6 fruit fly cellular contexts compared by ENCODE assay signal in genomic region chr2L:6324386-6324744, dm6.
A peak's percentile ranks its signal among the peaks of the same experiment; 100 is the strongest.
TF ChIP-seq lines count a peak whose summit lies in the region.

No protein-coding gene starts in this region.

- TF ChIP-seq CTCF in whole organism, embryonic (GFP tag; optimal IDR thresholded peaks at IDR 0.05; lab: Kevin White, UChicago) = no peak

TF ChIP-seq in whole organism, 6 proteins besides CTCF, POLR2A, EP300 and RAD21:
- TF ChIP-seq pan (optimal IDR thresholded peaks at IDR 0.05; lab: Kevin White, UChicago) = no peak
- TF ChIP-seq CG8478 (optimal IDR thresholded peaks at IDR 0.05; lab: Kevin White, UChicago) = peak; percentile 56
- TF ChIP-seq Dll (optimal IDR thresholded peaks at IDR 0.05; lab: Kevin White, UChicago) = peak; percentile 44

TF ChIP-seq in whole organism, adult, 20 proteins besides CTCF, POLR2A, EP300 and RAD21 (continues in another document):
- peak; percentile 95 for TF ChIP-seq CG12768 (GFP tag; optimal IDR thresholded peaks at IDR 0.05; lab: Kevin White, UChicago)
- TF ChIP-seq cic (GFP tag; optimal IDR thresholded peaks at IDR 0.05; lab: Kevin White, UChicago) = peak; percentile 93
- TF ChIP-seq CG33017 (tag; optimal IDR thresholded peaks at IDR 0.05; lab: Kevin White, UChicago) = peak; percentile 87
- peak; percentile 37 for TF ChIP-seq bab1 (GFP tag; optimal IDR thresholded peaks at IDR 0.05; lab: Kevin White, UChicago)
- peak; percentile 64 for TF ChIP-seq CG5204 (GFP tag; optimal IDR thresholded peaks at IDR 0.05; lab: Kevin White, UChicago)
- peak; percentile 70 for TF ChIP-seq toe (GFP tag; optimal IDR thresholded peaks at IDR 0.05; lab: Kevin White, UChicago)
- no peak for TF ChIP-seq cnc (optimal IDR thresholded peaks at IDR 0.05; lab: Kevin White, UChicago)
- peak; percentile 84 for TF ChIP-seq CG11617 (GFP tag; optimal IDR thresholded peaks at IDR 0.05; lab: Kevin White, UChicago)
- TF ChIP-seq kay (GFP tag; lab: Kevin White, UChicago; ENCODE audit: borderline replicate concordance) = peak; percentile 99
- peak; percentile 86 for TF ChIP-seq CG7045 (GFP tag; optimal IDR thresholded peaks at IDR 0.05; lab: Kevin White, UChicago)
- TF ChIP-seq Crg-1 (GFP tag; optimal IDR thresholded peaks at IDR 0.05; lab: Kevin White, UChicago) = peak; percentile 28
- peak; percentile 62 for TF ChIP-seq Mnt (GFP tag; optimal IDR thresholded peaks at IDR 0.05; lab: Kevin White, UChicago)
- peak; percentile 46 for TF ChIP-seq CG7101 (tag; optimal IDR thresholded peaks at IDR 0.05; lab: Kevin White, UChicago)
- TF ChIP-seq Hr96 (GFP tag; optimal IDR thresholded peaks at IDR 0.05; lab: Kevin White, UChicago) = peak; percentile 58
- peak; percentile 81 for TF ChIP-seq Clk (GFP tag; optimal IDR thresholded peaks at IDR 0.05; lab: Kevin White, UChicago)
- no peak for TF ChIP-seq CG1620 (GFP tag; optimal IDR thresholded peaks at IDR 0.05; lab: Kevin White, UChicago)
- TF ChIP-seq tj (GFP tag; optimal IDR thresholded peaks at IDR 0.05; lab: Kevin White, UChicago) = peak; percentile 65

TF ChIP-seq in whole organism, embryonic, 481 proteins besides CTCF, POLR2A, EP300 and RAD21 (continues in another document):
- TF ChIP-seq nom (GFP tag; optimal IDR thresholded peaks at IDR 0.05; lab: Kevin White, UChicago) (peak; percentile 88), sr (GFP tag; IDR thresholded peaks at IDR 0.05; lab: Robert Waterston, UW) (peak; percentile 98), bsh (GFP tag; optimal IDR thresholded peaks at IDR 0.05; lab: Kevin White, UChicago) (peak in 1 of 2 experiments; percentile 71), CG14050 (GFP tag; IDR thresholded peaks at IDR 0.05; lab: Robert Waterston, UW) (no peak), corto (GFP tag; optimal IDR thresholded peaks at IDR 0.05; lab: Kevin White, UChicago) (peak; percentile 75), vvl (GFP tag; IDR thresholded peaks at IDR 0.05; lab: Robert Waterston, UW) (peak; percentile 57), Rfx (GFP tag; IDR thresholded peaks at IDR 0.05; lab: Robert Waterston, UW) (peak; percentile 34; the same call in 1 of the 2 replicates), hbn (GFP tag; IDR thresholded peaks at IDR 0.05; lab: Robert Waterston, UW; ENCODE audit: partially characterized antibody) (peak; percentile 38; the same call in 1 of the 2 replicates), Drgx (GFP tag; IDR thresholded peaks at IDR 0.05; lab: Robert Waterston, UW) (peak; percentile 94), Trl (optimal IDR thresholded peaks at IDR 0.05; lab: Kevin White, UChicago) (peak; percentile 66 to 83), Trl (GFP tag; optimal IDR thresholded peaks at IDR 0.05; lab: Kevin White, UChicago) (no peak), CG14014 (GFP tag; IDR thresholded peaks at IDR 0.05; lab: Robert Waterston, UW) (peak; percentile 6; the same call in 1 of the 2 replicates), CG12942 (GFP tag; optimal IDR thresholded peaks at IDR 0.05; lab: Kevin White, UChicago) (no peak), kay (GFP tag; optimal IDR thresholded peaks at IDR 0.05; lab: Kevin White, UChicago) (no peak), NC2β (GFP tag; optimal IDR thresholded peaks at IDR 0.05; lab: Kevin White, UChicago) (no peak), lbe (GFP tag; optimal IDR thresholded peaks at IDR 0.05; lab: Kevin White, UChicago) (peak; percentile 58), CG11695 (GFP tag; IDR thresholded peaks at IDR 0.05; lab: Robert Waterston, UW) (peak; percentile 15; the same call in 1 of the 3 replicates)

TF ChIP-seq in whole organism, prepupa, 60 proteins besides CTCF, POLR2A, EP300 and RAD21 (continues in another document):
- peak; percentile 71 for TF ChIP-seq CG32006 (GFP tag; optimal IDR thresholded peaks at IDR 0.05; lab: Kevin White, UChicago)
- TF ChIP-seq ss (GFP tag; optimal IDR thresholded peaks at IDR 0.05; lab: Kevin White, UChicago) = peak; percentile 87 to 91
- TF ChIP-seq CG6792 (GFP tag; optimal IDR thresholded peaks at IDR 0.05; lab: Kevin White, UChicago) = no peak
- TF ChIP-seq Met (GFP tag; optimal IDR thresholded peaks at IDR 0.05; lab: Kevin White, UChicago) = no peak
- no peak for TF ChIP-seq cyc (GFP tag; optimal IDR thresholded peaks at IDR 0.05; lab: Kevin White, UChicago)
- TF ChIP-seq Hr4 (GFP tag; optimal IDR thresholded peaks at IDR 0.05; lab: Kevin White, UChicago) = peak; percentile 35
- TF ChIP-seq Hr39 (GFP tag; optimal IDR thresholded peaks at IDR 0.05; lab: Kevin White, UChicago) = no peak
- TF ChIP-seq lz (GFP tag; optimal IDR thresholded peaks at IDR 0.05; lab: Kevin White, UChicago) = no peak
- peak; percentile 22 for TF ChIP-seq fd59A (GFP tag; optimal IDR thresholded peaks at IDR 0.05; lab: Kevin White, UChicago)
- peak; percentile 42 for TF ChIP-seq esn (GFP tag; optimal IDR thresholded peaks at IDR 0.05; lab: Kevin White, UChicago)
- no peak for TF ChIP-seq Sox102F (GFP tag; optimal IDR thresholded peaks at IDR 0.05; lab: Kevin White, UChicago)
- TF ChIP-seq CG6854 (GFP tag; optimal IDR thresholded peaks at IDR 0.05; lab: Kevin White, UChicago) = peak; percentile 62
- peak; percentile 82 for TF ChIP-seq Ets96B (tag; optimal IDR thresholded peaks at IDR 0.05; lab: Kevin White, UChicago)
- peak; percentile 22 for TF ChIP-seq CG11762 (GFP tag; optimal IDR thresholded peaks at IDR 0.05; lab: Kevin White, UChicago; ENCODE audit: insufficient read depth)
- no peak for TF ChIP-seq CG8632 (GFP tag; optimal IDR thresholded peaks at IDR 0.05; lab: Kevin White, UChicago)
- no peak for TF ChIP-seq topi (GFP tag; optimal IDR thresholded peaks at IDR 0.05; lab: Kevin White, UChicago)
- no peak for TF ChIP-seq CG7368 (GFP tag; optimal IDR thresholded peaks at IDR 0.05; lab: Kevin White, UChicago)
- no peak for TF ChIP-seq net (GFP tag; optimal IDR thresholded peaks at IDR 0.05; lab: Kevin White, UChicago)
- TF ChIP-seq vri (GFP tag; optimal IDR thresholded peaks at IDR 0.05; lab: Kevin White, UChicago) = peak; percentile 68

TF ChIP-seq in whole organism, pupa, 21 proteins besides CTCF, POLR2A, EP300 and RAD21:
- TF ChIP-seq CG32121 (GFP tag; IDR thresholded peaks at IDR 0.05; lab: Robert Waterston, UW) (peak; percentile 96), D1 (tag; optimal IDR thresholded peaks at IDR 0.05; lab: Kevin White, UChicago) (no peak), CG12605 (GFP tag; IDR thresholded peaks at IDR 0.05; lab: Robert Waterston, UW) (peak; percentile 98), CG15710 (tag; optimal IDR thresholded peaks at IDR 0.05; lab: Kevin White, UChicago) (peak; percentile 72), CG17806 (tag; optimal IDR thresholded peaks at IDR 0.05; lab: Kevin White, UChicago) (peak; percentile 57), Snoo (tag; optimal IDR thresholded peaks at IDR 0.05; lab: Kevin White, UChicago) (peak; percentile 67), Pif1A (GFP tag; optimal IDR thresholded peaks at IDR 0.05; lab: Kevin White, UChicago) (no peak), CG8159 (tag; optimal IDR thresholded peaks at IDR 0.05; lab: Kevin White, UChicago) (peak; percentile 65), gl (tag; optimal IDR thresholded peaks at IDR 0.05; lab: Kevin White, UChicago) (peak; percentile 89), EcR (GFP tag; optimal IDR thresholded peaks at IDR 0.05; lab: Kevin White, UChicago) (peak; percentile 52), CG8301 (tag; optimal IDR thresholded peaks at IDR 0.05; lab: Kevin White, UChicago) (peak; percentile 68), CG9948 (tag; optimal IDR thresholded peaks at IDR 0.05; lab: Kevin White, UChicago) (peak; percentile 42), CG13204 (GFP tag; optimal IDR thresholded peaks at IDR 0.05; lab: Kevin White, UChicago) (peak; percentile 89), CG4496 (GFP tag; IDR thresholded peaks at IDR 0.05; lab: Robert Waterston, UW) (peak; percentile 97), Pif1B (GFP tag; optimal IDR thresholded peaks at IDR 0.05; lab: Kevin White, UChicago) (no peak), CG10348 (GFP tag; IDR thresholded peaks at IDR 0.05; lab: Robert Waterston, UW) (no peak), CG34367 (tag; optimal IDR thresholded peaks at IDR 0.05; lab: Kevin White, UChicago) (peak; percentile 63), fd96Ca (GFP tag; IDR thresholded peaks at IDR 0.05; lab: Robert Waterston, UW) (peak; percentile 93), CG14655 (GFP tag; optimal IDR thresholded peaks at IDR 0.05; lab: Kevin White, UChicago) (no peak), Ets98B (GFP tag; IDR thresholded peaks at IDR 0.05; lab: Robert Waterston, UW) (peak; percentile 97), rn (GFP tag; IDR thresholded peaks at IDR 0.05; lab: Robert Waterston, UW) (peak; percentile 82)
TF ChIP-seq in whole organism, pupa: peak in this region for 16.

TF ChIP-seq in whole organism, wandering third instar larva, 38 proteins besides CTCF, POLR2A, EP300 and RAD21:
- TF ChIP-seq CG9705 (GFP tag; optimal IDR thresholded peaks at IDR 0.05; lab: Kevin White, UChicago) = peak; percentile 31
- TF ChIP-seq Hr83 (GFP tag; optimal IDR thresholded peaks at IDR 0.05; lab: Kevin White, UChicago; ENCODE audit: poor library complexity, severe bottlenecking) = peak; percentile 42
- peak; percentile 56 for TF ChIP-seq CG32264 (GFP tag; optimal IDR thresholded peaks at IDR 0.05; lab: Kevin White, UChicago)
- no peak for TF ChIP-seq usp (GFP tag; optimal IDR thresholded peaks at IDR 0.05; lab: Kevin White, UChicago)
- TF ChIP-seq jim (GFP tag; optimal IDR thresholded peaks at IDR 0.05; lab: Kevin White, UChicago) = peak; percentile 35
- no peak for TF ChIP-seq Myc (optimal IDR thresholded peaks at IDR 0.05; lab: Kevin White, UChicago)
- no peak for TF ChIP-seq dmrt93B (GFP tag; optimal IDR thresholded peaks at IDR 0.05; lab: Kevin White, UChicago)
- TF ChIP-seq dl (GFP tag; optimal IDR thresholded peaks at IDR 0.05; lab: Kevin White, UChicago; ENCODE audit: insufficient read depth in 1 of 2, partially characterized antibody in 2 of 2) = peak in 1 of 2 experiments; percentile 36
- TF ChIP-seq h (GFP tag; optimal IDR thresholded peaks at IDR 0.05; lab: Kevin White, UChicago) = peak; percentile 42
- TF ChIP-seq foxo (GFP tag; optimal IDR thresholded peaks at IDR 0.05; lab: Kevin White, UChicago) = peak in 1 of 2 experiments; percentile 81
- TF ChIP-seq Rel (GFP tag; optimal IDR thresholded peaks at IDR 0.05; lab: Kevin White, UChicago) = peak; percentile 90
- TF ChIP-seq Rel (tag; optimal IDR thresholded peaks at IDR 0.05; lab: Kevin White, UChicago) = peak; percentile 69
- TF ChIP-seq sage (GFP tag; optimal IDR thresholded peaks at IDR 0.05; lab: Kevin White, UChicago) = peak; percentile 4
- TF ChIP-seq HLH106 (tag; optimal IDR thresholded peaks at IDR 0.05; lab: Kevin White, UChicago) = no peak
- peak; percentile 89 for TF ChIP-seq Sp1 (GFP tag; optimal IDR thresholded peaks at IDR 0.05; lab: Kevin White, UChicago)
- peak; percentile 47 for TF ChIP-seq Abd-B (GFP tag; optimal IDR thresholded peaks at IDR 0.05; lab: Kevin White, UChicago)
- peak; percentile 23 for TF ChIP-seq OdsH (GFP tag; optimal IDR thresholded peaks at IDR 0.05; lab: Kevin White, UChicago)
- peak; percentile 58 for TF ChIP-seq Dif (GFP tag; optimal IDR thresholded peaks at IDR 0.05; lab: Kevin White, UChicago; ENCODE audit: partially characterized antibody)
- TF ChIP-seq pan (optimal IDR thresholded peaks at IDR 0.05; lab: Kevin White, UChicago) = no peak
- peak; percentile 69 for TF ChIP-seq br (GFP tag; optimal IDR thresholded peaks at IDR 0.05; lab: Kevin White, UChicago)
